Fruit fly (Drosophila melanogaster): ENCODE results near the gene GramD1B.

DNA sequence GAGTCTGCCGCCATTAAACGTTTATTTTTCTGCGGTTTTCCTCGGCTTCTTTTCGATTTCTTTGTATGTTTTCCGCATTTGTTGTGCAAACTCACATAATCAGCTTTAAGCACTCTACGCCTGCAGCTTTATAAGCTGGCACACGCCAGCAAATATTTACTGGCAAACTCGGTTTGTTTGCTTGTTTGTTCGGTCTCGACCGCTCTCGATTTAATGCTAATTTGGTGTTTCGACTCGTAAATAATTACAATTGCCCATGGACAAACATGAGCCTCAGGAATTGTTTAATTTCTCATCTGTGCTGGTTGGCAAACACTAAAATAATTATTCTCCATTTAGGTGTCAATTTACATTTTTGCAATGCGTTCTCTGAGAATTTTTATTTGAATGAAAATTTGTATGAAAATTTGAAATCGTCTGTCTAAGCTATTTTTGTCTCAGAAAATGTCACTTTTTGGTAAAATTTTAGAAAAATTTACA, 24.5 kb upstream of the GramD1B start, which contains the start of gene CG34175:
- TF ChIP-seq tj (GFP tag; optimal IDR thresholded peaks at IDR 0.05) (no peak), kay (GFP tag; ENCODE audit: borderline replicate concordance) (no peak), CG33017 (tag; optimal IDR thresholded peaks at IDR 0.05) (no peak), ovo (GFP tag; optimal IDR thresholded peaks at IDR 0.05) (no peak), CG14711 (tag; optimal IDR thresholded peaks at IDR 0.05) (no peak), cic (GFP tag; optimal IDR thresholded peaks at IDR 0.05) (no peak), CG12768 (GFP tag; optimal IDR thresholded peaks at IDR 0.05) (no peak), Crg-1 (GFP tag; optimal IDR thresholded peaks at IDR 0.05) (no peak), Mnt (GFP tag; optimal IDR thresholded peaks at IDR 0.05) (no peak), cnc (optimal IDR thresholded peaks at IDR 0.05) (no peak), toe (GFP tag; optimal IDR thresholded peaks at IDR 0.05) (no peak), CG7045 (GFP tag; optimal IDR thresholded peaks at IDR 0.05) (no peak), CG7101 (tag; optimal IDR thresholded peaks at IDR 0.05) (no peak), Hr96 (GFP tag; optimal IDR thresholded peaks at IDR 0.05) (no peak)
